Fruit fly (Drosophila melanogaster): Measurements from ENCODE around the gene erm.

- TF ChIP-seq Clk (GFP tag; optimal IDR thresholded peaks at IDR 0.05) (no peak), CG11617 (GFP tag; optimal IDR thresholded peaks at IDR 0.05) (no peak), CG14711 (tag; optimal IDR thresholded peaks at IDR 0.05) (no peak), pad (GFP tag; optimal IDR thresholded peaks at IDR 0.05) (no peak), CG5204 (GFP tag; optimal IDR thresholded peaks at IDR 0.05) (no peak)
Observed at dm6 chr2L:1927406-1927805, 42.8 kb downstream of the erm start.
